Worm (Caenorhabditis elegans): Measurements from ENCODE around the gene abu-15.

The abu-15 gene

ce11 chrV:5161792-5162191 is 3.4 kb downstream of the abu-15 start, which contains the start of gene abu-6:
Gene abu-6 (minus strand): TSS chrV:5161892.
- no peak for TF ChIP-seq ZK546.5 (tag; optimal IDR thresholded peaks at IDR 0.05)
- no peak for TF ChIP-seq aly-2 (tag; optimal IDR thresholded peaks at IDR 0.05)
- TF ChIP-seq pqm-1 (tag; optimal IDR thresholded peaks at IDR 0.05): no peak
- TF ChIP-seq sea-2 (GFP tag; optimal IDR thresholded peaks at IDR 0.05): no peak
- no peak for TF ChIP-seq egl-5 (tag; optimal IDR thresholded peaks at IDR 0.05)
- no peak for TF ChIP-seq nhr-25 (tag; optimal IDR thresholded peaks at IDR 0.05)
- TF ChIP-seq elt-2 (tag; optimal IDR thresholded peaks at IDR 0.05): no peak
- no peak for TF ChIP-seq daf-12 (tag; optimal IDR thresholded peaks at IDR 0.05)
- no peak for TF ChIP-seq skn-1 (tag; optimal IDR thresholded peaks at IDR 0.05)
- no peak for TF ChIP-seq hmg-11 (tag; optimal IDR thresholded peaks at IDR 0.05)
- TF ChIP-seq elt-1 (tag; optimal IDR thresholded peaks at IDR 0.05): no peak
- TF ChIP-seq nfya-1 (tag; optimal IDR thresholded peaks at IDR 0.05; ENCODE audit: insufficient read depth): no peak
- TF ChIP-seq unc-39 (tag; optimal IDR thresholded peaks at IDR 0.05): no peak
- no peak for TF ChIP-seq mml-1 (tag; optimal IDR thresholded peaks at IDR 0.05)
- TF ChIP-seq elt-3 (tag; optimal IDR thresholded peaks at IDR 0.05): no peak

- TF ChIP-seq pha-4 (tag; optimal IDR thresholded peaks at IDR 0.05) (no peak), nhr-23 (tag; optimal IDR thresholded peaks at IDR 0.05) (no peak), daf-12 (tag; optimal IDR thresholded peaks at IDR 0.05) (no peak), eor-1 (tag; optimal IDR thresholded peaks at IDR 0.05) (no peak), nhr-237 (tag; optimal IDR thresholded peaks at IDR 0.05) (no peak), nhr-77 (tag; optimal IDR thresholded peaks at IDR 0.05) (no peak), fkh-10 (GFP tag; optimal IDR thresholded peaks at IDR 0.05) (no peak), jun-1 (tag; optimal IDR thresholded peaks at IDR 0.05) (no peak), nhr-43 (tag; optimal IDR thresholded peaks at IDR 0.05; ENCODE audit: poor library complexity, severe bottlenecking) (no peak), egl-5 (tag; optimal IDR thresholded peaks at IDR 0.05) (no peak), nhr-28 (tag; optimal IDR thresholded peaks at IDR 0.05) (no peak), nfya-1 (tag; optimal IDR thresholded peaks at IDR 0.05; ENCODE audit: insufficient read depth) (no peak), ama-1 (optimal IDR thresholded peaks at IDR 0.05) (no peak), pqm-1 (tag; optimal IDR thresholded peaks at IDR 0.05) (no peak), egl-27 (tag; optimal IDR thresholded peaks at IDR 0.05) (no peak), ztf-4 (tag; optimal IDR thresholded peaks at IDR 0.05) (no peak), lin-15B (tag; optimal IDR thresholded peaks at IDR 0.05) (no peak), elt-2 (tag; optimal IDR thresholded peaks at IDR 0.05) (no peak)
Observed at ce11 chrV:5164682-5165081, 6.3 kb downstream of the abu-15 start, which contains the start of gene abu-7. Gene abu-7 (minus strand): TSS chrV:5164782.

- TF ChIP-seq sea-2 (GFP tag; optimal IDR thresholded peaks at IDR 0.05) (no peak), ceh-28 (tag; optimal IDR thresholded peaks at IDR 0.05) (no peak), elt-1 (tag; optimal IDR thresholded peaks at IDR 0.05) (no peak), nhr-237 (tag; optimal IDR thresholded peaks at IDR 0.05) (no peak), fkh-2 (tag; optimal IDR thresholded peaks at IDR 0.05) (no peak), lin-15B (tag; optimal IDR thresholded peaks at IDR 0.05) (no peak), nhr-76 (tag; optimal IDR thresholded peaks at IDR 0.05) (no peak)
Observed at ce11 chrV:5165426-5165825, 7.0 kb downstream of the abu-15 start, which contains the start of gene srw-140. Gene srw-140 (plus strand): TSS chrV:5165726.

- TF ChIP-seq fkh-10 (GFP tag; optimal IDR thresholded peaks at IDR 0.05): no peak
- TF ChIP-seq lsy-12 (tag; optimal IDR thresholded peaks at IDR 0.05): no peak
- TF ChIP-seq ZK546.5 (tag; optimal IDR thresholded peaks at IDR 0.05): no peak
- no peak for TF ChIP-seq ama-1 (optimal IDR thresholded peaks at IDR 0.05)
- no peak for TF ChIP-seq lin-15B (tag; optimal IDR thresholded peaks at IDR 0.05)
- no peak for TF ChIP-seq elt-3 (tag; optimal IDR thresholded peaks at IDR 0.05)
- TF ChIP-seq skn-1 (tag; optimal IDR thresholded peaks at IDR 0.05): no peak
- no peak for TF ChIP-seq nhr-67 (tag; optimal IDR thresholded peaks at IDR 0.05)
- no peak for TF ChIP-seq sea-2 (GFP tag; optimal IDR thresholded peaks at IDR 0.05)
- no peak for TF ChIP-seq nhr-43 (tag; optimal IDR thresholded peaks at IDR 0.05; ENCODE audit: poor library complexity, severe bottlenecking)
- TF ChIP-seq fos-1 (tag; optimal IDR thresholded peaks at IDR 0.05): no peak
- no peak for TF ChIP-seq mdl-1 (tag; optimal IDR thresholded peaks at IDR 0.05)
- no peak for TF ChIP-seq fkh-2 (tag; optimal IDR thresholded peaks at IDR 0.05)
- no peak for TF ChIP-seq ztf-4 (tag; optimal IDR thresholded peaks at IDR 0.05)
- TF ChIP-seq nhr-25 (tag; optimal IDR thresholded peaks at IDR 0.05): no peak
- no peak for TF ChIP-seq nhr-77 (tag; optimal IDR thresholded peaks at IDR 0.05)
- TF ChIP-seq pqm-1 (tag; optimal IDR thresholded peaks at IDR 0.05): no peak
- no peak for TF ChIP-seq unc-62 (GFP tag; optimal IDR thresholded peaks at IDR 0.05)
Observed at ce11 chrV:5169586-5169985, 11.2 kb downstream of the abu-15 start, which contains the start of gene srt-64. Gene srt-64 (minus strand): TSS chrV:5169686.
